Worm (Caenorhabditis elegans): ENCODE measurements around the gene bet-2.

DNA sequence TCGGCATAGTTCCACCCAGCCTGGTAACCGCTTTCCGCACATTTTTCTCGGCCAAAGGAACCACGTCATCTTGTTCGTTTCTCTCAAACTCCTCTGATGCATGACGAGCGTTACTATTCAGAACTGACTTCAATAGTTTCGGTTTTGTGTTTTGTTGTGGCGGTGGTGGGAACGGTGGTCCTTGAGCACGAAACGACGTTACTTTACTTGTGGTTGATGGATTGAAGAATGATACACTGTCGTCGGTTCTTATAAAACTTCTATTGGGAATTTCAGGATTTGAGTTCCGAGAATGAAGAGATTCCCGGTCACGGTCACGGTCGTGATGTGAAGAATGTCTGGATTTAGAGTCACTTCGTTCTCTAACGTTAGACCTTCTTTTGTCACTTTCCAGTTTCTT, 40.8 kb downstream of the bet-2 start:
- TF ChIP-seq lsy-2 (tag; optimal IDR thresholded peaks at IDR 0.05) (no peak), elt-3 (tag; optimal IDR thresholded peaks at IDR 0.05) (no peak), nhr-28 (tag; optimal IDR thresholded peaks at IDR 0.05) (no peak), nhr-12 (tag; optimal IDR thresholded peaks at IDR 0.05) (no peak), snpc-4 (tag; optimal IDR thresholded peaks at IDR 0.05) (no peak), bed-3 (GFP tag; optimal IDR thresholded peaks at IDR 0.05) (no peak), nhr-237 (tag; optimal IDR thresholded peaks at IDR 0.05) (no peak), mep-1 (tag; optimal IDR thresholded peaks at IDR 0.05) (no peak), unc-62 (GFP tag; optimal IDR thresholded peaks at IDR 0.05) (no peak)

Measured in whole organism, mixed stage, embryonic.